Worm (Caenorhabditis elegans) whole organism, L3 larva: ENCODE data around the gene sam-10.

Source experiments
- aly-2 ChIP-seq: fragments of 150-350 bp; optimal IDR thresholded peaks from 2 replicates; lab custom pipeline; 2014; ENCODE audit warnings: missing biosample characterization, missing genetic modification characterization
- ama-1 ChIP-seq: fragments of 150-350 bp; optimal IDR thresholded peaks from 2 replicates; lab custom pipeline; 2018
- ceh-16 ChIP-seq: sonication (generic microtip); optimal IDR thresholded peaks from 2 replicates; lab custom pipeline; 2017; ENCODE audit warnings: missing biosample characterization, missing genetic modification characterization
- ceh-28 ChIP-seq: fragments of 150-350 bp; optimal IDR thresholded peaks from 2 replicates; lab custom pipeline; 2014; ENCODE audit warnings: missing biosample characterization, missing genetic modification reagents, missing genetic modification characterization
- ceh-82 ChIP-seq: fragments of 150-350 bp; optimal IDR thresholded peaks from 2 replicates; lab custom pipeline; 2014; ENCODE audit warnings: missing biosample characterization, missing genetic modification characterization
- daf-12 ChIP-seq: fragments of 150-350 bp; optimal IDR thresholded peaks from 2 replicates; lab custom pipeline; 2014; ENCODE audit warnings: missing biosample characterization, missing genetic modification reagents, missing genetic modification characterization
- egl-5 ChIP-seq: fragments of 150-350 bp; optimal IDR thresholded peaks from 2 replicates; lab custom pipeline; 2017; ENCODE audit warnings: missing biosample characterization, missing genetic modification reagents, missing genetic modification characterization, inconsistent platforms
- elt-2 ChIP-seq: sonication (generic microtip); optimal IDR thresholded peaks from 2 replicates; lab custom pipeline; 2016; ENCODE audit warnings: missing genetic modification reagents, mild to moderate bottlenecking, missing genetic modification characterization, missing compliant biosample characterization
- elt-3 ChIP-seq, 3 experiments: fragments of 150-350 bp in 1 of 3; sonication (generic microtip) in 2 of 3; optimal IDR thresholded peaks; 2 replicates in 2 of 3; 4 replicates in 1 of 3; lab custom pipeline; 2014 to 2017; ENCODE audit warnings: missing biosample characterization in 3 of 3, missing genetic modification characterization in 3 of 3
- fkh-2 ChIP-seq: fragments of 150-350 bp; optimal IDR thresholded peaks from 2 replicates; lab custom pipeline; 2014; ENCODE audit warnings: missing biosample characterization, missing genetic modification reagents, missing genetic modification characterization
- fos-1 ChIP-seq: fragments of 150-350 bp; optimal IDR thresholded peaks from 2 replicates; lab custom pipeline; 2014; ENCODE audit warnings: missing biosample characterization, missing genetic modification characterization
- hmg-11 ChIP-seq: sonication (generic microtip); optimal IDR thresholded peaks from 2 replicates; lab custom pipeline; 2016; ENCODE audit warnings: missing genetic modification characterization, missing compliant biosample characterization
- jun-1 ChIP-seq: fragments of 150-350 bp; optimal IDR thresholded peaks from 2 replicates; lab custom pipeline; 2014; ENCODE audit warnings: missing biosample characterization, missing genetic modification reagents, missing genetic modification characterization
- lin-15B ChIP-seq: fragments of 150-350 bp; optimal IDR thresholded peaks from 2 replicates; lab custom pipeline; 2014; ENCODE audit warnings: missing biosample characterization, missing genetic modification characterization
- lsy-12 ChIP-seq: sonication (generic microtip); optimal IDR thresholded peaks from 2 replicates; lab custom pipeline; 2016; ENCODE audit warnings: mild to moderate bottlenecking, missing genetic modification characterization, missing compliant biosample characterization
- mdl-1 ChIP-seq: fragments of 150-350 bp; optimal IDR thresholded peaks from 2 replicates; lab custom pipeline; 2014; ENCODE audit warnings: missing biosample characterization, missing genetic modification characterization
- nfya-1 ChIP-seq: sonication (generic microtip); optimal IDR thresholded peaks from 2 replicates; lab custom pipeline; 2017; ENCODE audit warnings: missing genetic modification characterization, mild to moderate bottlenecking, missing compliant biosample characterization, antibody characterized with exemption, moderate library complexity; ENCODE audit not compliant: insufficient read depth
- nhr-11 ChIP-seq: fragments of 150-350 bp; optimal IDR thresholded peaks from 2 replicates; lab custom pipeline; 2014; ENCODE audit warnings: missing biosample characterization, missing genetic modification characterization
- nhr-12 ChIP-seq: fragments of 150-350 bp; optimal IDR thresholded peaks from 2 replicates; lab custom pipeline; 2014; ENCODE audit warnings: missing biosample characterization, missing genetic modification characterization
- nhr-23 ChIP-seq: fragments of 150-350 bp; optimal IDR thresholded peaks from 2 replicates; lab custom pipeline; 2014; ENCODE audit warnings: missing biosample characterization, missing genetic modification reagents, missing genetic modification characterization
- nhr-237 ChIP-seq: fragments of 150-350 bp; optimal IDR thresholded peaks from 2 replicates; lab custom pipeline; 2014; ENCODE audit warnings: missing biosample characterization, missing genetic modification characterization
- nhr-28 ChIP-seq: fragments of 150-350 bp; optimal IDR thresholded peaks from 2 replicates; lab custom pipeline; 2014; ENCODE audit warnings: missing biosample characterization, missing genetic modification characterization
- nhr-43 ChIP-seq: sonication (generic microtip); optimal IDR thresholded peaks from 2 replicates; lab custom pipeline; 2016; ENCODE audit warnings: mild to moderate bottlenecking, missing genetic modification characterization, missing compliant biosample characterization; ENCODE audit not compliant: poor library complexity, severe bottlenecking
- nhr-67 ChIP-seq: fragments of 150-350 bp; optimal IDR thresholded peaks from 2 replicates; lab custom pipeline; 2014; ENCODE audit warnings: missing biosample characterization, missing genetic modification characterization
- nhr-76 ChIP-seq: fragments of 150-350 bp; sonication (generic microtip); optimal IDR thresholded peaks from 5 replicates; lab custom pipeline; 2014; ENCODE audit warnings: missing biosample characterization, missing genetic modification characterization
- nhr-77 ChIP-seq: fragments of 150-350 bp; optimal IDR thresholded peaks from 2 replicates; lab custom pipeline; 2014; ENCODE audit warnings: missing biosample characterization, missing genetic modification characterization
- pha-4 ChIP-seq: fragments of 150-350 bp; optimal IDR thresholded peaks from 2 replicates; lab custom pipeline; 2014; ENCODE audit warnings: missing biosample characterization, missing genetic modification reagents, missing genetic modification characterization
- pqm-1 ChIP-seq: fragments of 150-350 bp; optimal IDR thresholded peaks from 2 replicates; lab custom pipeline; 2017; ENCODE audit warnings: missing biosample characterization, missing genetic modification characterization, inconsistent platforms
- tbx-2 ChIP-seq: sonication (generic microtip); optimal IDR thresholded peaks from 2 replicates; lab custom pipeline; 2016; ENCODE audit warnings: mild to moderate bottlenecking, missing genetic modification characterization, missing compliant biosample characterization
- unc-39 ChIP-seq: sonication (generic microtip); optimal IDR thresholded peaks from 4 replicates; lab custom pipeline; 2017; ENCODE audit warnings: missing biosample characterization, missing genetic modification characterization
- zag-1 ChIP-seq: fragments of 150-350 bp; optimal IDR thresholded peaks from 2 replicates; lab custom pipeline; 2014; ENCODE audit warnings: missing biosample characterization, missing genetic modification characterization
- ztf-4 ChIP-seq: fragments of 150-350 bp; optimal IDR thresholded peaks from 2 replicates; lab custom pipeline; 2014; ENCODE audit warnings: missing biosample characterization, missing genetic modification characterization

sam-10 gene

DNA sequence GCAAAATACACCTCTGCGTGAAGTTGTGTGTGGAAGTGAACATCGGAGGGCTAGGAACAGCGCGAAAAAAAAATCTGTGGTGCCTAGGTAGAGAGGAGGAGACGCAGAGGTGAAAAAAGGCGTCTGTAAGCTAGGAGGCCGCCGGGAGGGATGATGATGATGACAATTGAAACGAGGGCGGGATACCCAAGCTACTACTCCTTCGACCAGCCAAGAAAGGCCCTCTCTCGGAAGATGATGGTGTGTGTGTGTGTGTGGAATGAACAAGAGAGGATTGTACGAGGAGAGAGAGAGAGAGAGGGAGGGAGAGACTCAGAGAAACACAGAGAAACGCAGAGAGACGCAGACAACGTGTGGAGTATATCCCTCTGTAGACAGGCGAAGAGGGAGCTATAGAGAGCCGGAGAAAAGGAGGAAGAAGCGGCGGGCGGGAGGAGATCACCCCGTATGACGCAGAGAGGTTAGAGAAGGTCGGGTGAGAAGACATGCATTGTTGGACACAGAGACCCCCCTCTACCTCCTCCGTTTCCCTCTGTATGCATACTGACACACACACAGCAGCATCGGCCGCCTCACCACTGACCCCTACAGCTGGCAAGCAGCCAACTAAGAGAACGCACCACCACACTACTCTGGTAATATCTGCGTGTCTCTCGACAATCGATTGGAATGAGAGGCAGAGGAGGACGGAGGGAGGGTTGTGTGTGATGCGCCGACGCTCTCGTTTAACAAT, 4.8 kb upstream of the sam-10 start (continued):
- TF ChIP-seq daf-12 (tag; lab: Kevin White, UChicago) = no peak
- peak; percentile 91 for TF ChIP-seq tbx-2
- TF ChIP-seq mdl-1 (tag; lab: Kevin White, UChicago) = peak; percentile 61
- TF ChIP-seq ama-1 (lab: Kevin White, UChicago) = peak; percentile 18
- no peak for TF ChIP-seq nhr-12 (tag; lab: Kevin White, UChicago)
- no peak for TF ChIP-seq nhr-28 (tag; lab: Kevin White, UChicago)
- TF ChIP-seq elt-3 (tag; optimal IDR thresholded peaks at IDR 0.05; lab: Kevin White, UChicago) = no peak
- TF ChIP-seq lsy-12 (tag; lab: Kevin White, UChicago) = peak; percentile 68
- peak; percentile 68 for TF ChIP-seq jun-1 (tag; lab: Kevin White, UChicago)
- TF ChIP-seq unc-39 (tag; lab: Kevin White, UChicago) = no peak
- TF ChIP-seq nhr-11 = peak; percentile 33
- no peak for TF ChIP-seq aly-2 (tag; lab: Kevin White, UChicago)
- TF ChIP-seq, all 47 proteins: peak for 26

ce11 chrII:13333103-13333764, 2.9 kb upstream of the sam-10 start:
- TF ChIP-seq elt-2 (tag; lab: Kevin White, UChicago) (peak; percentile 42), pqm-1 (peak; percentile 31), lin-15B (tag; lab: Kevin White, UChicago) (no peak), pha-4 (tag; lab: Kevin White, UChicago) (peak; percentile 93)

DNA sequence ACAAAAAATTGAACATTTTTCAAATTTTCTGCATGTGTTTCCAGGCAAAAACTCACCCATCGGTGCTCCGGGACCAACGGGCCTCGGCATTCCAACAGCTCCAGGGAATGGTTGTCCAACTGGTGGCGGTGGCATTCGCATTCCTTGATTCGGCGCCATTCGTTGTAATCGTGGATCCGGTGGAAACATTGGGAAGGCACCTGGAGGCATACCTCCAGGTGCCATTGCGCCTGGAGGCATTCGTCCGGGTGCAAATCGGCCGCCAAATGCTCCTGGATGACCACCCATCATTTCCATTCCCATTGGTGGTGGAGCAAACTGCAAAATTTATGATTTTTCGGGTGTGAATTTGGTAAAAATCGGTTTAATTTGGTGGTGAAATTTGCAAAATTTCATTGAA, 3.8 kb downstream of the sam-10 start:
- TF ChIP-seq nhr-43 = no peak
- TF ChIP-seq elt-3 (tag; optimal IDR thresholded peaks at IDR 0.05; lab: Kevin White, UChicago) = no peak
- no peak for TF ChIP-seq ceh-28 (tag; lab: Kevin White, UChicago)
- no peak for TF ChIP-seq fos-1 (tag; lab: Kevin White, UChicago)
- no peak for TF ChIP-seq hmg-11
- no peak for TF ChIP-seq zag-1 (tag; lab: Kevin White, UChicago)
- TF ChIP-seq nhr-237 (tag; lab: Kevin White, UChicago) = no peak
- TF ChIP-seq ceh-16 (tag; lab: Kevin White, UChicago) = no peak
- no peak for TF ChIP-seq nhr-11
- no peak for TF ChIP-seq egl-5
- no peak for TF ChIP-seq nfya-1 (tag; lab: Kevin White, UChicago)
- TF ChIP-seq fkh-2 (tag; lab: Kevin White, UChicago) = no peak
- no peak for TF ChIP-seq ztf-4 (tag; lab: Kevin White, UChicago)
- no peak for TF ChIP-seq nhr-67

DNA sequence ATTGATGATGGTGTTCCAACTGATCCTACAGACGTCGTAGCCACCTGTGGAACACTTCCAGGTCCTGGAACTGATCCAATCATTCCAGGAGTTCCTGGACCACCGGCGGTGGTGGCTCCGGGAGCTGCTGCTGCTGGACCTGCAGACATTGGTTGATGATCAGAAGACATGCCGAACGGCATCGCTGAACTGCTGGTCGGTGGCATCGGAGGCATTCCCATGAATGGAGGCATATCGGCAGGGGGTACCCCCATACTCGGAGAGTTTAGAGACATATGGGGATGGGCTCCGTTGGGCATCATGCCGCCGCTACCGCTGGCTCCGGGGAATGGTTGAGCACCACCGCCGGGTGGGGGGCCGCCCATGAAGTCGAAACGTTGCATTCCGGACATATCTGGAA, 5.0 kb downstream of the sam-10 start:
- TF ChIP-seq nhr-76 (tag; lab: Kevin White, UChicago) = no peak
- no peak for TF ChIP-seq jun-1 (tag; lab: Kevin White, UChicago)
- TF ChIP-seq nhr-23 (tag; lab: Kevin White, UChicago) = no peak
- TF ChIP-seq nhr-77 (tag; lab: Kevin White, UChicago) = no peak

ce11 chrII:13321235-13321634, 9.1 kb downstream of the sam-10 start:
- TF ChIP-seq lin-15B (tag; lab: Kevin White, UChicago) (no peak), nhr-77 (tag; lab: Kevin White, UChicago) (no peak), nfya-1 (tag; lab: Kevin White, UChicago) (peak; percentile 98)

DNA sequence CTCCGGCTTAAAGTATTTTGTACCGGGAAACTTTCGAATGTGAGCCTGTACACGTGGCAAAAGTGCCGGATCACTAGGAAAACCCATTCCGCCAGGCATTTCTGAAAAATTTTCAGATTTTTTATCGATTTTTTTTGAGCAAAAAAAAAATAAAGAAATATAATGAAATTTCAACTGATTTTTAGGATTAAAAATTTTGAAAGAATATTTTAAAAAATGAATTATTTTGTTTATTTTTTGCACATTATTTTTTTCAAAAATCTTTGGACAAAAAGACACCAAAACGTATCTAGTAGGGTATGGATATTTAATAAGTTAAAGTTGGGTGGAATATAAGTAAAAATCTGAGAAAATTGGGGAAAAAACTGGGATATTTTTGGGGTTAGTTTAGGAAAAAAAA, 9.5 kb downstream of the sam-10 start, which contains the start of gene mac-1:
TSS of gene mac-1 (minus strand) at position 101 of the 400 bp plus-strand sequence.
- TF ChIP-seq pha-4 (tag; lab: Kevin White, UChicago) (no peak), nhr-28 (tag; lab: Kevin White, UChicago) (no peak), nhr-12 (tag; lab: Kevin White, UChicago) (no peak), mdl-1 (tag; lab: Kevin White, UChicago) (no peak), nfya-1 (tag; lab: Kevin White, UChicago) (no peak), nhr-11 (no peak), ceh-82 (tag; lab: Kevin White, UChicago) (no peak), nhr-76 (tag; lab: Kevin White, UChicago) (no peak), ztf-4 (tag; lab: Kevin White, UChicago) (no peak), lsy-12 (tag; lab: Kevin White, UChicago) (no peak)
- TF ChIP-seq, all 47 proteins: peak for 0
